Fruit fly (Drosophila melanogaster): ENCODE measurements around the gene mtDNA-helicase.

mtDNA-helicase gene

DNA sequence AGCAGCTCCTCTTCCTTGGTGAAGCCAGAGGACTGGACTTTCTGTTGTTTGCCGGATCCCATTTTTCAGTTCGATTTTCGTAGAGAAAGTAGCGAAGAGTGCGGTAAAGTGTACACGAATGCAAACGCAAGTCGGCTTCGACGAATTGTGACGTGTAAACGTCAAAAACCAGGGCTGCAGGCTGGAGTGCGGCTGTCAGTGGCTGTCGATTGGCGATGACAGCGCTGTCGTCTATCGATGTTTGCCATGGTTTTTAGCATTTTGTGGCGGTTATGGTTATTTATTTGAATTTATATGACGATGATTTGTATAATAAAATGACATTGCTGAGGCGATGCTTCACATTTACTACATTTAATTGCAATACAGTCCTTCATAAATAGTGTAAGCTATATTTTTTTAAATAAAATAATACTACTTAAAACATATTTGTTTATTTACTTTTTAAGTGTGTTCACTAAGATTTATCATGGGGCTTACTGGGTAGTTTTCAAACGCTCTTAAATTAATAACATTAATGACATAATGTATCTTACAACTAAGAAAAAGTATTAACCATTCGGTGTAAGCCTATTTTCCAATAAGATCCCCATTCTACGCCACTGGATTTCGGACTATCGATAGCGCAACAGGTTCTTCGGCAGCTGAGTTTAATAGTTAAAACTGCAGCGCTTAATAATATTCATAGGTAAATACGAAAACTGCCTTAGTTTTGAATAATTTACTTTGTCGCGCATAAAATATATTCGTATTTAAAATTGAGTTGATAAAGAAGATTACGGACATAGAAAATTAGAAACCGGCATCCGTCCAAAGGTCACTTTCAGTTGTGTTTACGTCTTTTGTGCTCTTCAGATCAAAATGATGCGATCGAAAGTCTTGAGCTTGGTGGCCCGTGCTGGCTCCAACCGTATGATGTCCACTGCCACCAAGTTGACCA lies 25.0 kb upstream of the mtDNA-helicase start, which contains the start of the genes CG5885 and CG4598 (continued):
- TF ChIP-seq B-H2 (GFP tag; optimal IDR thresholded peaks at IDR 0.05), result peak; percentile 50
- TF ChIP-seq sens (GFP tag), result peak; percentile 89
- peak; percentile 73 for TF ChIP-seq gsb-n (tag; optimal IDR thresholded peaks at IDR 0.05)
- peak; percentile 41; the same call in 2 of the 3 replicates for TF ChIP-seq H15 (GFP tag; IDR thresholded peaks at IDR 0.05)
- peak; percentile 40 for TF ChIP-seq tup (GFP tag; optimal IDR thresholded peaks at IDR 0.05)
- 0 out of 2 replicates have a peak, but pooled peaks have one; percentile 34 for TF ChIP-seq rib (GFP tag; IDR thresholded peaks at IDR 0.05)
- TF ChIP-seq bsh (GFP tag; optimal IDR thresholded peaks at IDR 0.05), result peak; percentile 66 to 74
- peak; percentile 72; the same call in 2 of the 3 replicates for TF ChIP-seq CG34224 (GFP tag; IDR thresholded peaks at IDR 0.05; ENCODE audit: partially characterized antibody)
- TF ChIP-seq Drgx (GFP tag; IDR thresholded peaks at IDR 0.05), result peak; percentile 78
- no peak for TF ChIP-seq CG1647 (GFP tag; optimal IDR thresholded peaks at IDR 0.05)
- TF ChIP-seq pfk (GFP tag; optimal IDR thresholded peaks at IDR 0.05), result no peak
- peak; percentile 48 for TF ChIP-seq tin (GFP tag; optimal IDR thresholded peaks at IDR 0.05)
- no peak for TF ChIP-seq Jarid2 (GFP tag; optimal IDR thresholded peaks at IDR 0.05)
- TF ChIP-seq CG30020 (tag; optimal IDR thresholded peaks at IDR 0.05), result peak; percentile 54
- peak; percentile 56 for TF ChIP-seq Meics (GFP tag; optimal IDR thresholded peaks at IDR 0.05)
- peak; percentile 15 for TF ChIP-seq cwo (GFP tag; optimal IDR thresholded peaks at IDR 0.05)
- peak; percentile 76 for TF ChIP-seq CG42726 (GFP tag; IDR thresholded peaks at IDR 0.05; ENCODE audit: partially characterized antibody)
- TF ChIP-seq CG13123 (GFP tag; optimal IDR thresholded peaks at IDR 0.05), result peak; percentile 26
- TF ChIP-seq nmo (GFP tag; optimal IDR thresholded peaks at IDR 0.05), result peak; percentile 61
- peak; percentile 85 for TF ChIP-seq amos (GFP tag; IDR thresholded peaks at IDR 0.05; ENCODE audit: partially characterized antibody)
- TF ChIP-seq Ravus (GFP tag; IDR thresholded peaks at IDR 0.05), result peak; percentile 31
- TF ChIP-seq Six4 (GFP tag; optimal IDR thresholded peaks at IDR 0.05), result no peak
- peak; percentile 44; the same call in 1 of the 3 replicates for TF ChIP-seq so (GFP tag; IDR thresholded peaks at IDR 0.05)
- peak; percentile 76 for TF ChIP-seq CG2120 (GFP tag; optimal IDR thresholded peaks at IDR 0.05)
- TF ChIP-seq Deaf1 (tag; optimal IDR thresholded peaks at IDR 0.05), result peak; percentile 89
- peak; percentile 63 for TF ChIP-seq CG11456 (GFP tag; IDR thresholded peaks at IDR 0.05)
- TF ChIP-seq ac (GFP tag; optimal IDR thresholded peaks at IDR 0.05), result no peak
- no peak for TF ChIP-seq Tbp (GFP tag; optimal IDR thresholded peaks at IDR 0.05)
- TF ChIP-seq Abd-B (GFP tag; optimal IDR thresholded peaks at IDR 0.05), result peak; percentile 44
- TF ChIP-seq disco-r (GFP tag; optimal IDR thresholded peaks at IDR 0.05), result no peak
- no peak for TF ChIP-seq CG3065 (GFP tag; optimal IDR thresholded peaks at IDR 0.05)
- peak; percentile 29; the same call in 1 of the 3 replicates for TF ChIP-seq CG7963 (GFP tag; IDR thresholded peaks at IDR 0.05; ENCODE audit: partially characterized antibody)
- TF ChIP-seq Dll (GFP tag; IDR thresholded peaks at IDR 0.05; ENCODE audit: partially characterized antibody), result peak; percentile 77
- TF ChIP-seq hbn (GFP tag; IDR thresholded peaks at IDR 0.05; ENCODE audit: partially characterized antibody), result peak; percentile 68
- no peak for TF ChIP-seq sqz (GFP tag; optimal IDR thresholded peaks at IDR 0.05)
- TF ChIP-seq Fer3 (tag; optimal IDR thresholded peaks at IDR 0.05), result peak; percentile 59
- no peak for TF ChIP-seq eve (GFP tag; optimal IDR thresholded peaks at IDR 0.05)
- TF ChIP-seq D (optimal IDR thresholded peaks at IDR 0.05), result no peak
- peak; percentile 34 for TF ChIP-seq D (GFP tag; optimal IDR thresholded peaks at IDR 0.05)
- no peak for TF ChIP-seq CG7987 (GFP tag; optimal IDR thresholded peaks at IDR 0.05)
- TF ChIP-seq CG6272 (GFP tag; IDR thresholded peaks at IDR 0.05), result no peak; the same call in 1 of the 2 replicates
- peak; percentile 50 for TF ChIP-seq Adf1 (GFP tag; IDR thresholded peaks at IDR 0.05)
- TF ChIP-seq Hsf (GFP tag; optimal IDR thresholded peaks at IDR 0.05), result peak; percentile 38
- TF ChIP-seq CG10959 (GFP tag; IDR thresholded peaks at IDR 0.05), result peak; percentile 52
- TF ChIP-seq otp (GFP tag; IDR thresholded peaks at IDR 0.05), result peak; percentile 42; the same call in 2 of the 3 replicates
- peak; percentile 82 for TF ChIP-seq CG9932 (GFP tag; IDR thresholded peaks at IDR 0.05)
- TF ChIP-seq Dref (GFP tag; IDR thresholded peaks at IDR 0.05), result peak; percentile 94
- TF ChIP-seq Rx (GFP tag; IDR thresholded peaks at IDR 0.05), result peak; percentile 35; the same call in 1 of the 2 replicates

Measured in whole organism, embryonic.